Worm (Caenorhabditis elegans): Measurements from ENCODE around the gene scl-5.

DNA sequence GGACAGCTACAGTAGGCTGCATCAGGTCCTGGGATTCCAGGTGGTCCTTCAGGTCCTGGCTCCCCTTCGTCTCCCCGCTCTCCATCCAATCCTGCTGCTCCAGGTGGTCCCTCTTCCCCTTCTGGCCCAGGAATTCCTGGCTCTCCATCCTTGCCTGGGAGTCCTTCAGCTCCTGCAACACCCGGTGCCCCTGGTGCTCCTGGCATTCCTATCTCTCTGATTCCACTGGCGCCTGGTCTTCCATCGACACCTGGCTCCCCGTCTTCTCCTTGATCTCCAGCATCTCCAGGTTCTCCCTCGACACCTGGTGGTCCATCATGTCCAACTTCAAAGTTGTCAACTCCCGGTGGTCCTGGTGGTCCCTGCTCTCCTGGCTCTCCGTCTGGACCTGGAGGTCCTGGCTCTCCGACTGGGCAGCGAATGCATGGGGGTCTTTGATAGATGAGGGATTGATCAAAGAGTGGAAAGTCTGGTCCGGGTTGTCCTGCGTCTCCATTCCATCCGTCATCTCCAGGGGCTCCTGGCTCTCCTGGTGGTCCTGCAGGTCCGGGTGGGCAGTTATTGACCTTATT is 25.9 kb downstream of the scl-5 start:
- TF ChIP-seq ref-1 (GFP tag; conservative IDR thresholded peaks at IDR 0.05) (no peak), med-1 (GFP tag; optimal IDR thresholded peaks at IDR 0.05; ENCODE audit: insufficient read depth) (no peak)
